Fruit fly (Drosophila melanogaster) S2 (cell line): Measurements from ENCODE around the gene CG17032.

Experiments
- CG8478 ChIP-seq: fragments of >200 bp; optimal IDR thresholded peaks from 2 replicates; lab custom pipeline; 2018
- CTCF ChIP-seq, 2 experiments: fragments of >200 bp; optimal IDR thresholded peaks; 2 replicates each; lab custom pipeline; 2018

CG17032 gene

DNA sequence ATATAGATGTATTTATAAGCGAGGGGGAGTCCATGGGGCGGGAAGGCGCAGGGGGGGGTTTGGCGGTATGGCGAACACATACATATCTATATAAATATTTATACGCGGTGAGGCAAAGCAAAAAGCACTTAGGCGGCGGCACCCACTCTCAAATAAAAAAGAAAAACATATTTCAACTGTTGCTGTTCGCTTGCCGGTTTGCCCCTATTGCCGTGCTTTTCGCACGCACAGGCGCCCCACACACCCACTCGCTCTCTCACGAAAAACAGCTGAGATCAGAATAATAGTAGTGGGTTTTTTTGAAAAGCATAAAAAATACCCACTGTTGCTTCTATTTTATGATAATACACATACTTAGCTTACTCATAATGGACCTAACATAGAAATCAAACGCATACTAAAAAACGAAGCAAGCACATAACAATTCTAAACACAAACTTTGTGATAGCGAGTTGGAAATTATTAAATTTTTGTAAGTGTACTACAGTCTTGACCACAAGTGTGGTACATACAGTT, 42.6 kb downstream of the CG17032 start:
- TF ChIP-seq CTCF (optimal IDR thresholded peaks at IDR 0.05; lab: Kevin White, UChicago) (no peak), CG8478 (lab: Kevin White, UChicago) (no peak)

- no peak for TF ChIP-seq CG8478 (lab: Kevin White, UChicago)
- TF ChIP-seq CTCF (optimal IDR thresholded peaks at IDR 0.05; lab: Kevin White, UChicago) = no peak
Measured at dm6 chr3L:16002116-16002716, 43.6 kb downstream of the CG17032 start.

- TF ChIP-seq CTCF (optimal IDR thresholded peaks at IDR 0.05; lab: Kevin White, UChicago) = no peak
- no peak for TF ChIP-seq CG8478 (lab: Kevin White, UChicago)
Measured at dm6 chr3L:16004401-16005237, 46.0 kb downstream of the CG17032 start, which contains the start of the genes hzg and mRpS31. Gene hzg, minus strand, starts transcription at chr3L:16004736. Gene mRpS31, plus strand, starts transcription at chr3L:16005193.

dm6 chr3L:16010176-16010575, 51.5 kb downstream of the CG17032 start:
- TF ChIP-seq CTCF (optimal IDR thresholded peaks at IDR 0.05; lab: Kevin White, UChicago) (no peak), CG8478 (lab: Kevin White, UChicago) (no peak)
